Fruit fly (Drosophila melanogaster) whole organism, prepupa: ENCODE measurements around the gene sgg.

Experiments
- Blimp-1 ChIP-seq: fragments of 200-800 bp; sonication (Bioruptor generic); optimal IDR thresholded peaks from 3 replicates; lab custom pipeline; 2017; ENCODE audit warnings: missing biosample characterization, missing genetic modification characterization, mild to moderate bottlenecking, moderate library complexity, missing genetic modification reagents
- CG10631 ChIP-seq: fragments of 200-800 bp; sonication (Bioruptor generic); optimal IDR thresholded peaks from 2 replicates; lab custom pipeline; 2016; ENCODE audit warnings: missing biosample characterization, missing genetic modification characterization
- CG10669 ChIP-seq: fragments of 200-800 bp; sonication (Bioruptor generic); optimal IDR thresholded peaks from 3 replicates; lab custom pipeline; 2018; ENCODE audit warnings: missing biosample characterization, mild to moderate bottlenecking, missing genetic modification characterization, moderate library complexity
- CG11762 ChIP-seq: fragments of 200-800 bp; sonication (Bioruptor generic); optimal IDR thresholded peaks from 3 replicates; lab custom pipeline; 2016; ENCODE audit warnings: missing biosample characterization, missing genetic modification characterization; ENCODE audit not compliant: insufficient read depth
- CG11902 ChIP-seq: fragments of 200-800 bp; sonication (Bioruptor generic); optimal IDR thresholded peaks from 3 replicates; lab custom pipeline; 2016; ENCODE audit warnings: missing biosample characterization, missing genetic modification characterization
- CG15336 ChIP-seq: fragments of 200-800 bp; sonication (Bioruptor generic); IDR thresholded peaks from 2 replicates; pipeline ENCODE4 v1.3.6; 2022; ENCODE audit warnings: missing biosample characterization, missing genetic modification characterization
- CG1621 ChIP-seq: fragments of 200-800 bp; sonication (Bioruptor generic); optimal IDR thresholded peaks from 3 replicates; lab custom pipeline; 2018; ENCODE audit warnings: missing biosample characterization, mild to moderate bottlenecking, missing genetic modification characterization
- CG16779 ChIP-seq: fragments of 200-800 bp; sonication (Bioruptor generic); optimal IDR thresholded peaks from 3 replicates; lab custom pipeline; 2017; ENCODE audit warnings: missing biosample characterization, mild to moderate bottlenecking, missing genetic modification characterization
- CG31627 ChIP-seq: fragments of 200-800 bp; sonication (Bioruptor generic); optimal IDR thresholded peaks from 3 replicates; lab custom pipeline; 2016; ENCODE audit warnings: missing biosample characterization, missing genetic modification characterization
- CG34406 ChIP-seq: fragments of 200-800 bp; sonication (Bioruptor generic); optimal IDR thresholded peaks from 3 replicates; lab custom pipeline; 2016; ENCODE audit warnings: missing biosample characterization, missing genetic modification characterization
- CG4318 ChIP-seq: fragments of 200-800 bp; sonication (Bioruptor generic); optimal IDR thresholded peaks from 3 replicates; lab custom pipeline; 2017; ENCODE audit warnings: missing biosample characterization, mild to moderate bottlenecking, missing genetic modification characterization
- CG6163 ChIP-seq: fragments of 200-800 bp; sonication (Bioruptor generic); IDR thresholded peaks from 3 replicates; pipeline ENCODE4 v1.3.6; 2022; ENCODE audit warnings: missing biosample characterization, missing genetic modification characterization
- CG6276 ChIP-seq: fragments of 200-800 bp; sonication (Bioruptor generic); optimal IDR thresholded peaks from 2 replicates; lab custom pipeline; 2017; ENCODE audit warnings: missing biosample characterization, mild to moderate bottlenecking, missing genetic modification characterization
- CG6792 ChIP-seq: fragments of 200-800 bp; sonication (Bioruptor generic); optimal IDR thresholded peaks from 3 replicates; lab custom pipeline; 2016; ENCODE audit warnings: missing biosample characterization, missing genetic modification characterization
- CG6808 ChIP-seq: fragments of 200-800 bp; sonication (Bioruptor generic); optimal IDR thresholded peaks from 3 replicates; lab custom pipeline; 2017; ENCODE audit warnings: missing biosample characterization, missing genetic modification characterization, mild to moderate bottlenecking, moderate library complexity, missing genetic modification reagents
- CG7368 ChIP-seq: fragments of 200-800 bp; sonication (Bioruptor generic); optimal IDR thresholded peaks from 3 replicates; lab custom pipeline; 2016; ENCODE audit warnings: missing biosample characterization, missing genetic modification characterization
- CG8119 ChIP-seq: fragments of 200-800 bp; sonication (Bioruptor generic); IDR thresholded peaks from 3 replicates; pipeline ENCODE4 v1.3.6; 2022; ENCODE audit warnings: missing biosample characterization, missing genetic modification characterization
- CG8319 ChIP-seq: fragments of 200-800 bp; sonication (Bioruptor generic); optimal IDR thresholded peaks from 3 replicates; lab custom pipeline; 2016; ENCODE audit warnings: missing biosample characterization, missing genetic modification characterization
- CG8632 ChIP-seq: fragments of 200-800 bp; sonication (Bioruptor generic); optimal IDR thresholded peaks from 3 replicates; lab custom pipeline; 2016; ENCODE audit warnings: missing biosample characterization, missing genetic modification characterization
- CG9139 ChIP-seq: fragments of 200-800 bp; sonication (Bioruptor generic); optimal IDR thresholded peaks from 3 replicates; lab custom pipeline; 2017; ENCODE audit warnings: missing biosample characterization, mild to moderate bottlenecking, missing genetic modification characterization
- Eip75B ChIP-seq: fragments of 200-800 bp; sonication (Bioruptor generic); optimal IDR thresholded peaks from 3 replicates; lab custom pipeline; 2016; ENCODE audit warnings: missing biosample characterization, missing genetic modification characterization
- Eip78C ChIP-seq: fragments of 200-800 bp; sonication (Bioruptor generic); peaks from one replicate; lab custom pipeline; 2016; ENCODE audit warnings: missing biosample characterization, missing genetic modification characterization
- Gug ChIP-seq: fragments of 200-800 bp; sonication (Bioruptor generic); IDR thresholded peaks from 2 replicates; pipeline ENCODE4 v1.3.6; 2022; ENCODE audit warnings: missing biosample characterization, missing genetic modification characterization
- Hr38 ChIP-seq: sonication (Bioruptor generic); optimal IDR thresholded peaks from 2 replicates; lab custom pipeline; 2016; ENCODE audit warnings: missing biosample characterization, missing genetic modification characterization
- Lpt ChIP-seq: fragments of 200-800 bp; sonication (Bioruptor generic); optimal IDR thresholded peaks from 3 replicates; lab custom pipeline; 2016; ENCODE audit warnings: missing biosample characterization, missing genetic modification characterization
- Met ChIP-seq: fragments of 200-800 bp; sonication (Bioruptor generic); optimal IDR thresholded peaks from 3 replicates; lab custom pipeline; 2016; ENCODE audit warnings: missing biosample characterization, missing genetic modification characterization
- Smox ChIP-seq: fragments of 200-800 bp; sonication (Bioruptor generic); optimal IDR thresholded peaks from 3 replicates; lab custom pipeline; 2016; ENCODE audit warnings: missing biosample characterization, missing genetic modification characterization
- Sox102F ChIP-seq: fragments of 200-800 bp; sonication (Bioruptor generic); optimal IDR thresholded peaks from 2 replicates; lab custom pipeline; 2016; ENCODE audit warnings: missing biosample characterization, mild to moderate bottlenecking, missing genetic modification characterization
- Sox14 ChIP-seq: fragments of 200-800 bp; sonication (Bioruptor generic); optimal IDR thresholded peaks from 3 replicates; lab custom pipeline; 2016; ENCODE audit warnings: missing biosample characterization, missing genetic modification characterization
- acj6 ChIP-seq: fragments of 200-800 bp; sonication (Bioruptor generic); optimal IDR thresholded peaks from 3 replicates; lab custom pipeline; 2016; ENCODE audit warnings: missing biosample characterization, missing genetic modification characterization
- cyc ChIP-seq: fragments of 200-800 bp; sonication (Bioruptor generic); optimal IDR thresholded peaks from 3 replicates; lab custom pipeline; 2016; ENCODE audit warnings: missing biosample characterization, missing genetic modification characterization
- dac ChIP-seq: fragments of 200-800 bp; sonication (Bioruptor generic); optimal IDR thresholded peaks from 2 replicates; lab custom pipeline; 2017; ENCODE audit warnings: missing biosample characterization, mild to moderate bottlenecking, missing genetic modification characterization
- dsx ChIP-seq: fragments of 200-800 bp; optimal IDR thresholded peaks from 3 replicates; lab custom pipeline; 2019; ENCODE audit warnings: missing biosample characterization, mild to moderate bottlenecking, missing genetic modification characterization, moderate library complexity; ENCODE audit not compliant: poor library complexity, severe bottlenecking
- eg ChIP-seq: fragments of 200-800 bp; sonication (Bioruptor generic); IDR thresholded peaks from 3 replicates; pipeline ENCODE4 v1.3.6; 2022; ENCODE audit warnings: missing biosample characterization, missing genetic modification characterization
- fd59A ChIP-seq: fragments of 200-800 bp; sonication (Bioruptor generic); optimal IDR thresholded peaks from 2 replicates; lab custom pipeline; 2017; ENCODE audit warnings: missing biosample characterization, mild to moderate bottlenecking, missing genetic modification characterization, missing genetic modification reagents
- lz ChIP-seq: fragments of 200-800 bp; sonication (Bioruptor generic); optimal IDR thresholded peaks from 3 replicates; lab custom pipeline; 2016; ENCODE audit warnings: missing biosample characterization, missing genetic modification characterization
- net ChIP-seq: fragments of 200-800 bp; sonication (Bioruptor generic); optimal IDR thresholded peaks from 3 replicates; lab custom pipeline; 2016; ENCODE audit warnings: missing biosample characterization, missing genetic modification characterization
- ss ChIP-seq, 2 experiments: fragments of 200-800 bp; sonication (Bioruptor generic); optimal IDR thresholded peaks; 2 replicates in 1 of 2; 3 replicates in 1 of 2; lab custom pipeline; 2017 to 2018; ENCODE audit warnings: mild to moderate bottlenecking in 2 of 2, missing biosample characterization in 2 of 2, missing genetic modification characterization in 2 of 2, moderate library complexity in 1 of 2
- svp ChIP-seq: fragments of 200-800 bp; sonication (Bioruptor generic); peaks from one replicate; lab custom pipeline; 2016; ENCODE audit warnings: missing biosample characterization, missing genetic modification characterization
- topi ChIP-seq: fragments of 200-800 bp; sonication (Bioruptor generic); optimal IDR thresholded peaks from 3 replicates; lab custom pipeline; 2016; ENCODE audit warnings: missing biosample characterization, missing genetic modification characterization
- vri ChIP-seq: fragments of 200-800 bp; sonication (Bioruptor generic); optimal IDR thresholded peaks from 3 replicates; lab custom pipeline; 2016; ENCODE audit warnings: missing biosample characterization, mild to moderate bottlenecking, missing genetic modification characterization

Gene sgg

dm6 chrX:2651128-2651527 is 17.4 kb downstream of the sgg start:
- TF ChIP-seq net (GFP tag; lab: Kevin White, UChicago): no peak

dm6 chrX:2652124-2652923 is 18.6 kb downstream of the sgg start:
- TF ChIP-seq CG10631: no peak
- no peak for TF ChIP-seq dac (GFP tag; lab: Kevin White, UChicago)
- TF ChIP-seq ss (GFP tag; optimal IDR thresholded peaks at IDR 0.05; lab: Kevin White, UChicago): peak; percentile 16 to 34
- peak; percentile 59 for TF ChIP-seq Eip78C (GFP tag; lab: Kevin White, UChicago)
- TF ChIP-seq cyc: no peak
- peak; percentile 49 for TF ChIP-seq CG6808 (GFP tag; lab: Kevin White, UChicago)
- TF ChIP-seq Smox (GFP tag; lab: Kevin White, UChicago): no peak
- no peak for TF ChIP-seq CG10669
- peak; percentile 81 for TF ChIP-seq eg (GFP tag; lab: Robert Waterston, UW)
- TF ChIP-seq CG16779 (tag; lab: Kevin White, UChicago): no peak
- TF ChIP-seq Met (GFP tag; lab: Kevin White, UChicago): peak; percentile 14
- no peak for TF ChIP-seq acj6 (GFP tag; lab: Kevin White, UChicago)
- no peak for TF ChIP-seq CG31627 (GFP tag; lab: Kevin White, UChicago)
- TF ChIP-seq svp: peak; percentile 83
- TF ChIP-seq CG9139 (GFP tag; lab: Kevin White, UChicago): no peak
- no peak for TF ChIP-seq CG6792 (GFP tag; lab: Kevin White, UChicago)
- TF ChIP-seq CG8119 (GFP tag; lab: Robert Waterston, UW): peak; percentile 71
- no peak for TF ChIP-seq CG7368 (GFP tag; lab: Kevin White, UChicago)
- TF ChIP-seq CG11902 (GFP tag; lab: Kevin White, UChicago): no peak
- peak; percentile 50 for TF ChIP-seq topi
- TF ChIP-seq dsx: peak; percentile 29
- peak; percentile 71 for TF ChIP-seq CG6163 (GFP tag; lab: Robert Waterston, UW)
- peak; percentile 53 for TF ChIP-seq CG6276 (GFP tag; lab: Kevin White, UChicago)
- TF ChIP-seq vri (GFP tag; lab: Kevin White, UChicago): peak; percentile 97
- no peak for TF ChIP-seq CG8319 (GFP tag; lab: Kevin White, UChicago)
- no peak for TF ChIP-seq CG4318 (GFP tag; lab: Kevin White, UChicago)
- TF ChIP-seq Sox14: peak; percentile 30
- TF ChIP-seq lz (GFP tag; lab: Kevin White, UChicago): no peak
- no peak for TF ChIP-seq Sox102F (GFP tag; lab: Kevin White, UChicago)
- peak; percentile 37 for TF ChIP-seq net (GFP tag; lab: Kevin White, UChicago)
- TF ChIP-seq Blimp-1 (GFP tag; lab: Kevin White, UChicago): peak; percentile 47
- TF ChIP-seq Gug: 0 out of 2 replicates have a peak, but pooled peaks have one; percentile 11
- TF ChIP-seq CG11762 (GFP tag; lab: Kevin White, UChicago): no peak
- peak; percentile 9 for TF ChIP-seq Lpt (GFP tag; lab: Kevin White, UChicago)
- no peak for TF ChIP-seq fd59A (GFP tag; lab: Kevin White, UChicago)
- no peak for TF ChIP-seq Hr38 (GFP tag; lab: Kevin White, UChicago)
- TF ChIP-seq CG15336: peak; percentile 63; the same call in 1 of the 2 replicates
- TF ChIP-seq CG8632: no peak
- TF ChIP-seq CG1621 (tag; lab: Kevin White, UChicago): no peak
- TF ChIP-seq Eip75B (GFP tag; lab: Kevin White, UChicago): no peak
- TF ChIP-seq CG34406 (GFP tag; lab: Kevin White, UChicago): no peak
